Worm (Caenorhabditis elegans) whole organism, young adult: ENCODE measurements around the gene Y67D8C.6.

Source experiments
- cebp-1 ChIP-seq, 2 experiments: fragments of 200-800 bp in 1 of 2; sonication (Bioruptor generic) in 1 of 2; sonication (generic microtip) in 1 of 2; IDR thresholded peaks in 1 of 2; optimal IDR thresholded peaks in 1 of 2; 2 replicates each; pipeline versions ENCODE4 v1.3.6 to Lab custom; 2017 to 2022; ENCODE audit warnings: missing compliant biosample characterization in 2 of 2, missing genetic modification characterization in 2 of 2, mild to moderate bottlenecking in 1 of 2, missing genetic modification reagents in 1 of 2, moderate library complexity in 1 of 2
- nhr-90 ChIP-seq: sonication (generic microtip); optimal IDR thresholded peaks from 2 replicates; lab custom pipeline; 2016; ENCODE audit warnings: missing genotype, mild to moderate bottlenecking, missing genetic modification characterization, missing compliant biosample characterization
- rpc-1 ChIP-seq, 2 experiments: fragments of 150-350 bp in 1 of 2; sonication (generic microtip) in 1 of 2; optimal IDR thresholded peaks; 2 replicates each; lab custom pipeline; 2014 to 2018; ENCODE audit warnings: missing biosample characterization in 1 of 2, missing genetic modification characterization in 1 of 2, missing genetic modification reagents in 1 of 2, missing genotype in 1 of 2
- snpc-4 ChIP-seq, 5 experiments: fragments of 150-350 bp in 1 of 5; sonication (generic microtip) in 4 of 5; optimal IDR thresholded peaks; 2 replicates each; lab custom pipeline; 2014 to 2018; ENCODE audit warnings: missing genetic modification characterization in 5 of 5, missing biosample characterization in 3 of 5, antibody characterized with exemption in 2 of 5, mild to moderate bottlenecking in 2 of 5, missing compliant biosample characterization in 2 of 5, missing genotype in 2 of 5, moderate library complexity in 2 of 5, missing genetic modification reagents in 1 of 5
- unc-130 ChIP-seq: sonication (generic microtip); optimal IDR thresholded peaks from 2 replicates; lab custom pipeline; 2016; ENCODE audit warnings: missing genetic modification reagents, missing genetic modification characterization, missing compliant biosample characterization

DNA sequence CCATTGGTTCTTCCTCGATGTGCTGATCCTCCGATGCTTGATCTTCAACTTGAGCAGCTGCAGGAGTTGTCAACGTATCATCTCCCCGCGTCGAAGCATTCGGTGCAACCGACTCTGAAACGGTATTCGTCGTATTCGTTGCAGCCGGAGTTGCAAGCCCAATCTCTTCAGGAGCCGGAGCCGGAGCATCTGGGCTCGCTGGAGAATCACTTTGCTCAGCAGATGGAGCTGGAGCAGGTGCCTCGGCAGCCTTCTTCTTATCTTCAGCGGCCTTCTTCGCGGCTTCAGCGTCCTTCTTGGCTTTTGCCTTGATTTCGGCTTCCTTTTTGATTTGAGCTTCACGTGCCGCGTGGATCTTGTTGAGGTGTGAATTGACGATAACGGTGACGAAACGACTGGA, 24.4 kb downstream of the Y67D8C.6 start:
- TF ChIP-seq rpc-1 (optimal IDR thresholded peaks at IDR 0.05; lab: Kevin White, UChicago) (no peak), rpc-1 (tag; optimal IDR thresholded peaks at IDR 0.05; lab: Kevin White, UChicago) (no peak), nhr-90 (no peak), unc-130 (GFP tag; lab: Kevin White, UChicago) (no peak), cebp-1 (GFP tag; IDR thresholded peaks at IDR 0.05; lab: Robert Waterston, UW) (no peak), cebp-1 (tag; optimal IDR thresholded peaks at IDR 0.05; lab: Kevin White, UChicago) (no peak), snpc-4 (GFP tag; optimal IDR thresholded peaks at IDR 0.05; lab: Kevin White, UChicago) (no peak), snpc-4 (tag; optimal IDR thresholded peaks at IDR 0.05; lab: Kevin White, UChicago) (no peak)
